Fruit fly (Drosophila melanogaster) whole organism, embryonic: ENCODE data around the gene Targ3.
A peak's percentile ranks its signal among the peaks of the same experiment; 100 is the strongest.

ENCODE experiments used
- CG12942 ChIP-seq: fragments of 200-800 bp; sonication (Bioruptor generic); optimal IDR thresholded peaks from 3 replicates; lab custom pipeline; 2016; ENCODE audit warnings: missing biosample characterization, missing genetic modification characterization
- CG13424 ChIP-seq: fragments of 200-800 bp; sonication (Bioruptor generic); optimal IDR thresholded peaks from 2 replicates; lab custom pipeline; 2019; ENCODE audit warnings: missing biosample characterization, mild to moderate bottlenecking, missing genetic modification characterization, moderate library complexity
- CG6689 ChIP-seq: fragments of 200-800 bp; sonication (Bioruptor generic); IDR thresholded peaks from 2 replicates; pipeline ENCODE4 v1.3.6; 2022; ENCODE audit warnings: missing biosample characterization, missing genetic modification characterization
- E2f1 ChIP-seq: fragments of 200-800 bp; sonication (Bioruptor generic); IDR thresholded peaks from 2 replicates; pipeline ENCODE4 v1.3.6; 2022; ENCODE audit warnings: missing biosample characterization, missing genetic modification characterization
- Ets65A ChIP-seq: fragments of 200-800 bp; sonication (Bioruptor generic); peaks from one replicate; lab custom pipeline; 2016; ENCODE audit warnings: missing biosample characterization, missing genetic modification characterization
- Fer1 ChIP-seq: fragments of 200-800 bp; sonication (Bioruptor generic); optimal IDR thresholded peaks from 2 replicates; lab custom pipeline; 2017; ENCODE audit warnings: missing biosample characterization, mild to moderate bottlenecking, missing genetic modification characterization

- TF ChIP-seq Ets65A (peak; percentile 14), Fer1 (GFP tag; lab: Kevin White, UChicago) (no peak), E2f1 (GFP tag; lab: Robert Waterston, UW) (no peak), CG13424 (tag; lab: Kevin White, UChicago) (no peak), CG6689 (no peak), CG12942 (GFP tag; lab: Kevin White, UChicago) (no peak)
Observed at dm6 chr3L:21236959-21237551, 40.4 kb downstream of the Targ3 start.
